Fruit fly (Drosophila melanogaster): ENCODE results near the gene Gcn2.

Gcn2 gene

dm6 chr3R:31407026-31407654 lies 11.7 kb downstream of the Gcn2 start:
- TF ChIP-seq dmrt99B (tag; optimal IDR thresholded peaks at IDR 0.05) (no peak), CG11560 (tag; IDR thresholded peaks at IDR 0.05) (no peak), CG6654 (GFP tag; optimal IDR thresholded peaks at IDR 0.05) (no peak), CG12942 (GFP tag; optimal IDR thresholded peaks at IDR 0.05) (no peak), tin (GFP tag; optimal IDR thresholded peaks at IDR 0.05) (no peak), pum (GFP tag; optimal IDR thresholded peaks at IDR 0.05) (no peak), Adf1 (GFP tag; IDR thresholded peaks at IDR 0.05) (0 out of 2 replicates have a peak, but pooled peaks have one; percentile 24), CG17802 (tag; optimal IDR thresholded peaks at IDR 0.05) (peak; percentile 66), MBD-R2 (GFP tag; IDR thresholded peaks at IDR 0.05) (no peak), Pdp1 (GFP tag; optimal IDR thresholded peaks at IDR 0.05) (peak in 1 of 2 experiments; percentile 1), vvl (GFP tag; IDR thresholded peaks at IDR 0.05) (0 out of 2 replicates have a peak, but pooled peaks have one; percentile 12), CG12299 (tag; optimal IDR thresholded peaks at IDR 0.05) (no peak), kah (GFP tag; optimal IDR thresholded peaks at IDR 0.05) (no peak), CG12236 (GFP tag; optimal IDR thresholded peaks at IDR 0.05) (no peak), Dad (GFP tag; optimal IDR thresholded peaks at IDR 0.05) (no peak), CG1529 (GFP tag; optimal IDR thresholded peaks at IDR 0.05) (no peak), Opbp (GFP tag; IDR thresholded peaks at IDR 0.05; ENCODE audit: partially characterized antibody) (no peak), CG15696 (tag; optimal IDR thresholded peaks at IDR 0.05) (no peak), twi (tag; optimal IDR thresholded peaks at IDR 0.05) (peak; percentile 60), trem (tag; optimal IDR thresholded peaks at IDR 0.05) (no peak), CrebB (tag; optimal IDR thresholded peaks at IDR 0.05) (no peak), CG2678 (tag; optimal IDR thresholded peaks at IDR 0.05) (no peak), CG9727 (GFP tag; optimal IDR thresholded peaks at IDR 0.05) (no peak), chn (GFP tag; optimal IDR thresholded peaks at IDR 0.05) (no peak), CG2199 (GFP tag; IDR thresholded peaks at IDR 0.05) (0 out of 3 replicates have a peak, but pooled peaks have one; percentile 36), CG17829 (tag; optimal IDR thresholded peaks at IDR 0.05) (peak; percentile 28), Hr3 (GFP tag; optimal IDR thresholded peaks at IDR 0.05) (no peak), hkb (optimal IDR thresholded peaks at IDR 0.05) (no peak), hkb (GFP tag; IDR thresholded peaks at IDR 0.05) (0 out of 2 replicates have a peak, but pooled peaks have one; percentile 7), Dip3 (GFP tag; optimal IDR thresholded peaks at IDR 0.05) (no peak), Gsc (GFP tag; IDR thresholded peaks at IDR 0.05) (no peak), CG12659 (GFP tag; optimal IDR thresholded peaks at IDR 0.05) (no peak), chm (GFP tag; IDR thresholded peaks at IDR 0.05) (no peak), hb (GFP tag; IDR thresholded peaks at IDR 0.05; ENCODE audit: partially characterized antibody) (no peak), CG16779 (GFP tag; IDR thresholded peaks at IDR 0.05) (no peak), gcm2 (GFP tag; optimal IDR thresholded peaks at IDR 0.05) (no peak), CG14667 (GFP tag; IDR thresholded peaks at IDR 0.05) (no peak), z (GFP tag; IDR thresholded peaks at IDR 0.05) (no peak), abd-A (tag; optimal IDR thresholded peaks at IDR 0.05) (peak; percentile 44), chinmo (GFP tag; IDR thresholded peaks at IDR 0.05; ENCODE audit: partially characterized antibody) (no peak), Hr78 (GFP tag; optimal IDR thresholded peaks at IDR 0.05) (peak in 1 of 2 experiments; percentile 60), CG43689 (GFP tag; IDR thresholded peaks at IDR 0.05) (no peak), ken (GFP tag; IDR thresholded peaks at IDR 0.05) (no peak), lab (GFP tag; optimal IDR thresholded peaks at IDR 0.05) (no peak), Med (GFP tag) (peak; percentile 69), Max (GFP tag; optimal IDR thresholded peaks at IDR 0.05) (no peak), p53 (GFP tag; optimal IDR thresholded peaks at IDR 0.05) (no peak), prd (optimal IDR thresholded peaks at IDR 0.05) (no peak), prd (GFP tag; IDR thresholded peaks at IDR 0.05) (no peak), Ptx1 (GFP tag; IDR thresholded peaks at IDR 0.05) (no peak)

Measured in whole organism, embryonic.